Worm (Caenorhabditis elegans): ENCODE results near the gene fat-4.

- TF ChIP-seq ztf-11 (tag; optimal IDR thresholded peaks at IDR 0.05) (no peak), fos-1 (tag; optimal IDR thresholded peaks at IDR 0.05) (no peak), skn-1 (tag; optimal IDR thresholded peaks at IDR 0.05) (no peak), lin-13 (GFP tag; optimal IDR thresholded peaks at IDR 0.05) (no peak), nhr-237 (tag; optimal IDR thresholded peaks at IDR 0.05) (no peak), ceh-82 (tag; optimal IDR thresholded peaks at IDR 0.05) (no peak), unc-62 (GFP tag; optimal IDR thresholded peaks at IDR 0.05) (no peak), nhr-25 (tag; optimal IDR thresholded peaks at IDR 0.05) (no peak), sem-4 (tag; optimal IDR thresholded peaks at IDR 0.05) (no peak), sma-3 (GFP tag; optimal IDR thresholded peaks at IDR 0.05) (no peak), nhr-77 (tag; optimal IDR thresholded peaks at IDR 0.05) (no peak), snpc-4 (tag; optimal IDR thresholded peaks at IDR 0.05) (no peak), elt-1 (tag; optimal IDR thresholded peaks at IDR 0.05) (no peak)
Measured at ce11 chrIV:9848075-9848474, 48.8 kb downstream of the fat-4 start, which contains the start of gene K07F5.7.
